Fruit fly (Drosophila melanogaster) whole organism, pupa: Measurements from ENCODE around the gene CG18131.

Source experiments
- CG10348 ChIP-seq: fragments of 200-800 bp; sonication (Bioruptor generic); IDR thresholded peaks from 2 replicates; pipeline ENCODE4 v1.3.6; 2022; ENCODE audit warnings: missing biosample characterization, missing genetic modification characterization
- CG12605 ChIP-seq: fragments of 200-800 bp; sonication (Bioruptor generic); IDR thresholded peaks from 2 replicates; pipeline ENCODE4 v1.3.6; 2022; ENCODE audit warnings: missing biosample characterization, missing genetic modification characterization
- CG14655 ChIP-seq: fragments of 200-800 bp; sonication (Bioruptor generic); optimal IDR thresholded peaks from 3 replicates; lab custom pipeline; 2017; ENCODE audit warnings: mild to moderate bottlenecking, missing biosample characterization, missing genetic modification reagents, missing genetic modification characterization
- CG34367 ChIP-seq: fragments of 200-800 bp; sonication (Bioruptor generic); optimal IDR thresholded peaks from 2 replicates; lab custom pipeline; 2018; ENCODE audit warnings: missing biosample characterization, mild to moderate bottlenecking, missing genetic modification characterization
- CG8301 ChIP-seq: fragments of 200-800 bp; sonication (Bioruptor generic); optimal IDR thresholded peaks from 2 replicates; lab custom pipeline; 2018; ENCODE audit warnings: missing biosample characterization, mild to moderate bottlenecking, missing genetic modification characterization
- CG9948 ChIP-seq: fragments of 200-800 bp; sonication (Bioruptor generic); optimal IDR thresholded peaks from 2 replicates; lab custom pipeline; 2018; ENCODE audit warnings: missing biosample characterization, mild to moderate bottlenecking, missing genetic modification characterization, moderate library complexity
- D1 ChIP-seq: fragments of 200-800 bp; sonication (Bioruptor generic); optimal IDR thresholded peaks from 2 replicates; lab custom pipeline; 2018; ENCODE audit warnings: missing biosample characterization, mild to moderate bottlenecking, missing genetic modification characterization, moderate library complexity
- EcR ChIP-seq: fragments of 200-800 bp; sonication (Bioruptor generic); optimal IDR thresholded peaks from 3 replicates; lab custom pipeline; 2019; ENCODE audit warnings: missing biosample characterization, missing genetic modification characterization, mild to moderate bottlenecking, moderate library complexity, missing genetic modification reagents
- Pif1A ChIP-seq: fragments of 200-800 bp; sonication (Bioruptor generic); optimal IDR thresholded peaks from 3 replicates; lab custom pipeline; 2016; ENCODE audit warnings: missing biosample characterization, missing genetic modification characterization
- Snoo ChIP-seq: fragments of 200-800 bp; sonication (Bioruptor generic); optimal IDR thresholded peaks from 3 replicates; lab custom pipeline; 2017; ENCODE audit warnings: missing biosample characterization, mild to moderate bottlenecking, missing genetic modification characterization, inconsistent platforms
- rn ChIP-seq: fragments of 200-800 bp; sonication (Bioruptor generic); IDR thresholded peaks from 2 replicates; pipeline ENCODE4 v1.3.6; 2022; ENCODE audit warnings: missing biosample characterization, missing genetic modification characterization

DNA sequence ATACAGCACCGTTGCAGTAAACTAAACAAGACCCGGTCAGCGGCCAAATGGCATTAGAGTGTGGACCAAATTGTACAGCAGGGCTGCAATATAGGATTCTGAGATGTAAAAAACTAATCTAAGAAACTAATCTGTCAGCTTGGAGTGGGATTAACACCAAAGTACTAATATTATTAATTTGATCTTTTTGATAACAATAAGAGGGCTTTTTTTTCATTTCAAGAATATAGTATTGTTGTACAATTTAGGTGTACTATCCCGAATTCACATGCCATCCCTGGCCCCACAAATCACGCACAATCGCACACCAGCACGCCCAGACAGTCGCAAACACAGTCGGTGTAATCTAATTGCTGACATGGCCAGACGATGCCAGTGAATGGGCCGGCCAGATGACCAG lies 37.7 kb upstream of the CG18131 start:
- peak; percentile 69 for TF ChIP-seq CG8301
- no peak for TF ChIP-seq CG10348 (GFP tag; lab: Robert Waterston, UW)
- TF ChIP-seq rn (GFP tag; lab: Robert Waterston, UW) = no peak
- TF ChIP-seq Pif1A (GFP tag; lab: Kevin White, UChicago) = no peak
- TF ChIP-seq EcR = no peak
- peak; percentile 74 for TF ChIP-seq CG14655 (GFP tag; lab: Kevin White, UChicago)
- no peak for TF ChIP-seq CG9948 (tag; lab: Kevin White, UChicago)
- no peak for TF ChIP-seq CG34367 (tag; lab: Kevin White, UChicago)
- TF ChIP-seq D1 (tag; lab: Kevin White, UChicago) = no peak
- TF ChIP-seq Snoo (tag; lab: Kevin White, UChicago) = no peak
- no peak for TF ChIP-seq CG12605
